Fruit fly (Drosophila melanogaster) ovary, adult (tissue): ENCODE data around the gene CG6763.

ENCODE experiments used
- CG17801 ChIP-seq: fragments of 200-800 bp; optimal IDR thresholded peaks from 2 replicates; lab custom pipeline; 2019; ENCODE audit warnings: missing biosample characterization, mild to moderate bottlenecking, missing genetic modification characterization, moderate library complexity; ENCODE audit not compliant: partially characterized antibody

Gene CG6763

dm6 chr3R:23283702-23284101 lies at the start of gene CG6763:
CG6763 (plus strand) TSS chr3R:23284002.
- no peak for TF ChIP-seq CG17801 (GFP tag; lab: Kevin White, UChicago)

- TF ChIP-seq CG17801 (GFP tag; lab: Kevin White, UChicago): no peak
Observed at dm6 chr3R:23239051-23239450, 44.8 kb upstream of the CG6763 start.

dm6 chr3R:23239934-23240632 lies 43.7 kb upstream of the CG6763 start:
- TF ChIP-seq CG17801 (GFP tag; lab: Kevin White, UChicago): no peak

dm6 chr3R:23248853-23249573 lies 34.8 kb upstream of the CG6763 start, which contains the start of gene CG4467:
CG4467 (minus strand) TSS chr3R:23248903.
- no peak for TF ChIP-seq CG17801 (GFP tag; lab: Kevin White, UChicago)

- TF ChIP-seq CG17801 (GFP tag; lab: Kevin White, UChicago): peak; percentile 80
Observed at dm6 chr3R:23251256-23251655, 32.5 kb upstream of the CG6763 start, which contains the start of the genes Rad60 and EloA. Rad60 (minus strand) TSS chr3R:23251477. EloA (plus strand) TSS chr3R:23251563.

dm6 chr3R:23257986-23258427 lies 25.8 kb upstream of the CG6763 start, which contains the start of the genes wda and Pex11c:
wda (minus strand) TSS chr3R:23258087.
Pex11c (plus strand) TSS chr3R:23258365.
- TF ChIP-seq CG17801 (GFP tag; lab: Kevin White, UChicago): peak; percentile 82

dm6 chr3R:23258524-23258923 lies 25.3 kb upstream of the CG6763 start:
- no peak for TF ChIP-seq CG17801 (GFP tag; lab: Kevin White, UChicago)

- TF ChIP-seq CG17801 (GFP tag; lab: Kevin White, UChicago): no peak
Observed at dm6 chr3R:23260569-23260968, 23.2 kb upstream of the CG6763 start.

- no peak for TF ChIP-seq CG17801 (GFP tag; lab: Kevin White, UChicago)
Observed at dm6 chr3R:23278704-23279379, 5.0 kb upstream of the CG6763 start.

- no peak for TF ChIP-seq CG17801 (GFP tag; lab: Kevin White, UChicago)
Observed at dm6 chr3R:23279834-23280233, 4.0 kb upstream of the CG6763 start.

dm6 chr3R:23280806-23281257 lies 3.0 kb upstream of the CG6763 start, which contains the start of the genes orb and Cdc16:
orb (minus strand) TSS chr3R:23280856.
Cdc16 (plus strand) TSS chr3R:23281201.
- peak; percentile 87 for TF ChIP-seq CG17801 (GFP tag; lab: Kevin White, UChicago)

- TF ChIP-seq CG17801 (GFP tag; lab: Kevin White, UChicago): peak; percentile 33
Observed at dm6 chr3R:23284256-23284655, 454 bp downstream of the CG6763 start.

- TF ChIP-seq CG17801 (GFP tag; lab: Kevin White, UChicago): no peak
Observed at dm6 chr3R:23287951-23288350, 4.1 kb downstream of the CG6763 start, which contains the start of gene wam. wam (minus strand) TSS chr3R:23288051.

- TF ChIP-seq CG17801 (GFP tag; lab: Kevin White, UChicago): no peak
Observed at dm6 chr3R:23290089-23290488, 6.3 kb downstream of the CG6763 start, which contains the start of gene bb8. bb8 (minus strand) TSS chr3R:23290189.

- no peak for TF ChIP-seq CG17801 (GFP tag; lab: Kevin White, UChicago)
Observed at dm6 chr3R:23292267-23292666, 8.5 kb downstream of the CG6763 start.
